Worm (Caenorhabditis elegans) whole organism, young adult: ENCODE measurements around the gene fbxb-83.

ENCODE experiments used
- K11D2.4 ChIP-seq: fragments of 200-800 bp; sonication (Bioruptor generic); IDR thresholded peaks from 2 replicates; pipeline ENCODE4 v1.3.6; 2022; ENCODE audit warnings: missing genetic modification reagents, missing genetic modification characterization, missing compliant biosample characterization
- ama-1 ChIP-seq, 3 experiments: fragments of 150-350 bp in 1 of 3; sonication (generic microtip) in 2 of 3; optimal IDR thresholded peaks; 2 replicates each; lab custom pipeline; 2014 to 2018; ENCODE audit warnings: missing biosample characterization in 2 of 3, missing genetic modification characterization in 2 of 3, missing genetic modification reagents in 2 of 3
- ceh-58 ChIP-seq: fragments of 200-800 bp; sonication (Bioruptor generic); IDR thresholded peaks from 2 replicates; pipeline ENCODE4 v1.3.6; 2022; ENCODE audit warnings: missing genetic modification characterization, missing compliant biosample characterization
- egrh-3 ChIP-seq: fragments of 200-800 bp; sonication (Bioruptor generic); IDR thresholded peaks from 2 replicates; pipeline ENCODE4 v1.3.6; 2022; ENCODE audit warnings: missing genetic modification reagents, missing genetic modification characterization, missing compliant biosample characterization
- snpc-3.4 ChIP-seq: sonication (generic microtip); optimal IDR thresholded peaks from 2 replicates; lab custom pipeline; 2017; ENCODE audit warnings: missing genetic modification characterization, mild to moderate bottlenecking, missing compliant biosample characterization, antibody characterized with exemption, moderate library complexity, missing genotype, missing genetic modification reagents
- unc-130 ChIP-seq: sonication (generic microtip); optimal IDR thresholded peaks from 2 replicates; lab custom pipeline; 2016; ENCODE audit warnings: missing genetic modification reagents, missing genetic modification characterization, missing compliant biosample characterization

DNA sequence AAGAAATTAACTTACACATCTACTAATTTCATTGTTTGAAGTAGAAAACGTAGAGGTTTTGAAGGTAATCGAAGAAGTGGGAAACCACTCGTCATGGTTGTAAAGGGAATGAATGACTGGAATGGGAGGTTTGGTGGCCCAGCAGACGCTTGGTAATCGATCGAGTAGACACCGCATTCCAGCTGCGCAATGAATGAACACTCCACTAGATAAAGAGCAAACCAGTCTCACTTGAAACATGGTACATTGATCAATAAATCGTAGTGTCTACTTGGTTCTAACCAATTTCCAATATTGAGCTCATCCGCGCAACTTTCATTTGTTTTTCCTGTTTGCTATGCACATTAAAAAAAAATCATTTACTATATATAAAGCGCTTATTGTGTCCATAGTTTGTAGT lies 1.4 kb upstream of the fbxb-83 start, which contains the start of gene fbxb-84:
- TF ChIP-seq egrh-3 (GFP tag; lab: Robert Waterston, UW) (no peak), snpc-3.4 (tag; lab: Kevin White, UChicago) (no peak), ceh-58 (no peak), unc-130 (GFP tag; lab: Kevin White, UChicago) (no peak), K11D2.4 (GFP tag; lab: Robert Waterston, UW) (no peak), ama-1 (optimal IDR thresholded peaks at IDR 0.05; lab: Kevin White, UChicago) (no peak), ama-1 (GFP tag; optimal IDR thresholded peaks at IDR 0.05; lab: Kevin White, UChicago) (no peak)
